Fruit fly (Drosophila melanogaster) whole organism, embryonic: Measurements from ENCODE around the gene Tom70.
A peak's percentile ranks its signal among the peaks of the same experiment; 100 is the strongest.

Experiments
- ATbp ChIP-seq: fragments of 200-800 bp; sonication (Bioruptor generic); optimal IDR thresholded peaks from 2 replicates; lab custom pipeline; 2017; ENCODE audit warnings: missing biosample characterization, mild to moderate bottlenecking, missing genetic modification characterization, missing genetic modification reagents
- B-H1 ChIP-seq: fragments of 200-800 bp; sonication (Bioruptor generic); IDR thresholded peaks from 3 replicates; pipeline ENCODE4 v1.3.6; 2022; ENCODE audit warnings: missing biosample characterization, missing genetic modification characterization
- B-H2 ChIP-seq: fragments of 200-800 bp; sonication (Bioruptor generic); optimal IDR thresholded peaks from 2 replicates; lab custom pipeline; 2018; ENCODE audit warnings: missing biosample characterization, mild to moderate bottlenecking, missing genetic modification characterization
- CG10565 ChIP-seq: fragments of 200-800 bp; sonication (Bioruptor generic); optimal IDR thresholded peaks from 3 replicates; lab custom pipeline; 2016; ENCODE audit warnings: missing biosample characterization, mild to moderate bottlenecking, missing genetic modification characterization
- CG10654 ChIP-seq: fragments of 200-800 bp; sonication (Bioruptor generic); optimal IDR thresholded peaks from 2 replicates; lab custom pipeline; 2016; ENCODE audit warnings: missing biosample characterization, missing genetic modification characterization
- CG13287 ChIP-seq: fragments of 200-800 bp; sonication (Bioruptor generic); IDR thresholded peaks from 2 replicates; pipeline ENCODE4 v1.3.6; 2022; ENCODE audit warnings: missing biosample characterization, missing genetic modification characterization; ENCODE audit not compliant: partially characterized antibody
- CG13424 ChIP-seq: fragments of 200-800 bp; sonication (Bioruptor generic); optimal IDR thresholded peaks from 2 replicates; lab custom pipeline; 2019; ENCODE audit warnings: missing biosample characterization, mild to moderate bottlenecking, missing genetic modification characterization, moderate library complexity
- CG17568 ChIP-seq: fragments of 200-800 bp; sonication (Bioruptor generic); optimal IDR thresholded peaks from 2 replicates; lab custom pipeline; 2018; ENCODE audit warnings: missing biosample characterization, mild to moderate bottlenecking, missing genetic modification characterization, moderate library complexity
- CG18262 ChIP-seq: fragments of 200-800 bp; optimal IDR thresholded peaks from 3 replicates; lab custom pipeline; 2019; ENCODE audit warnings: missing biosample characterization, mild to moderate bottlenecking, missing genetic modification characterization, moderate library complexity
- CG2202 ChIP-seq: fragments of 200-800 bp; sonication (Bioruptor generic); optimal IDR thresholded peaks from 2 replicates; lab custom pipeline; 2018; ENCODE audit warnings: missing biosample characterization, mild to moderate bottlenecking, missing genetic modification characterization
- CG30020 ChIP-seq: fragments of 200-800 bp; optimal IDR thresholded peaks from 2 replicates; lab custom pipeline; 2019; ENCODE audit warnings: missing biosample characterization, mild to moderate bottlenecking, missing genetic modification characterization, moderate library complexity
- CG30403 ChIP-seq: fragments of 200-800 bp; sonication (Bioruptor generic); optimal IDR thresholded peaks from 3 replicates; lab custom pipeline; 2016; ENCODE audit warnings: missing biosample characterization, missing genetic modification characterization
- CG4707 ChIP-seq: fragments of 200-800 bp; sonication (Bioruptor generic); optimal IDR thresholded peaks from 2 replicates; lab custom pipeline; 2018; ENCODE audit warnings: missing biosample characterization, mild to moderate bottlenecking, missing genetic modification characterization, moderate library complexity
- CG6272 ChIP-seq: fragments of 200-800 bp; sonication (Bioruptor generic); IDR thresholded peaks from 2 replicates; pipeline ENCODE4 v1.3.6; 2022; ENCODE audit warnings: missing biosample characterization, missing genetic modification characterization
- CG6765 ChIP-seq: fragments of 200-800 bp; sonication (Bioruptor generic); optimal IDR thresholded peaks from 3 replicates; lab custom pipeline; 2017; ENCODE audit warnings: missing biosample characterization, mild to moderate bottlenecking, missing genetic modification characterization
- CG8290 ChIP-seq, 3 experiments: fragments of 200-800 bp; sonication (Bioruptor generic); optimal IDR thresholded peaks; 2 replicates each; lab custom pipeline; 2016 to 2019; ENCODE audit warnings: missing biosample characterization in 3 of 3, missing genetic modification characterization in 3 of 3, mild to moderate bottlenecking in 2 of 3, moderate library complexity in 1 of 3
- CG8924 ChIP-seq: fragments of 200-800 bp; optimal IDR thresholded peaks from 3 replicates; lab custom pipeline; 2019; ENCODE audit warnings: missing biosample characterization, mild to moderate bottlenecking, missing genetic modification characterization, moderate library complexity
- CG8944 ChIP-seq: fragments of 200-800 bp; sonication (Bioruptor generic); optimal IDR thresholded peaks from 3 replicates; lab custom pipeline; 2016; ENCODE audit warnings: missing biosample characterization, missing genetic modification characterization
- CG9609 ChIP-seq: fragments of 200-800 bp; sonication (Bioruptor generic); optimal IDR thresholded peaks from 3 replicates; lab custom pipeline; 2016; ENCODE audit warnings: missing biosample characterization, missing genetic modification characterization
- CG9932 ChIP-seq: fragments of 200-800 bp; sonication (Bioruptor generic); IDR thresholded peaks from 2 replicates; pipeline ENCODE4 v1.3.6; 2022; ENCODE audit warnings: missing biosample characterization, missing genetic modification characterization
- CTCF ChIP-seq: fragments of 200-800 bp; sonication (Bioruptor generic); optimal IDR thresholded peaks from 2 replicates; lab custom pipeline; 2017; ENCODE audit warnings: missing biosample characterization, mild to moderate bottlenecking, missing genetic modification characterization, moderate library complexity
- D19B ChIP-seq: fragments of 200-800 bp; sonication (Bioruptor generic); optimal IDR thresholded peaks from 2 replicates; lab custom pipeline; 2017; ENCODE audit warnings: missing biosample characterization, mild to moderate bottlenecking, missing genetic modification characterization
- E2f2 ChIP-seq: fragments of 200-800 bp; sonication (Bioruptor generic); IDR thresholded peaks from 2 replicates; pipeline ENCODE4 v1.3.6; 2022; ENCODE audit warnings: missing biosample characterization, missing genetic modification characterization
- HLH3B ChIP-seq: fragments of 200-800 bp; sonication (Bioruptor generic); IDR thresholded peaks from 2 replicates; pipeline ENCODE4 v1.3.6; 2022; ENCODE audit warnings: missing biosample characterization, missing genetic modification characterization
- Hey ChIP-seq: fragments of 200-800 bp; sonication (Bioruptor generic); optimal IDR thresholded peaks from 3 replicates; lab custom pipeline; 2018; ENCODE audit warnings: missing biosample characterization, mild to moderate bottlenecking, missing genetic modification characterization
- Lhr ChIP-seq: fragments of 200-800 bp; sonication (Bioruptor generic); optimal IDR thresholded peaks from 3 replicates; lab custom pipeline; 2017; ENCODE audit warnings: mild to moderate bottlenecking, missing biosample characterization, missing genetic modification reagents, missing genetic modification characterization
- Mad ChIP-seq: fragments of 200-800 bp; sonication (Bioruptor generic); optimal IDR thresholded peaks from 2 replicates; lab custom pipeline; 2016; ENCODE audit warnings: missing biosample characterization, missing genetic modification characterization
- Nf-YC ChIP-seq: fragments of 200-800 bp; optimal IDR thresholded peaks from 3 replicates; lab custom pipeline; 2019; ENCODE audit warnings: missing biosample characterization, mild to moderate bottlenecking, missing genetic modification characterization, moderate library complexity
- Oli ChIP-seq: fragments of 200-800 bp; sonication (Bioruptor generic); optimal IDR thresholded peaks from 2 replicates; lab custom pipeline; 2018; ENCODE audit warnings: missing biosample characterization, mild to moderate bottlenecking, missing genetic modification characterization, moderate library complexity
- Sox102F ChIP-seq: fragments of 200-800 bp; sonication (Bioruptor generic); optimal IDR thresholded peaks from 2 replicates; lab custom pipeline; 2018; ENCODE audit warnings: missing biosample characterization, mild to moderate bottlenecking, missing genetic modification characterization, moderate library complexity
- Sry-δ ChIP-seq: fragments of 200-800 bp; sonication (Bioruptor generic); optimal IDR thresholded peaks from 2 replicates; lab custom pipeline; 2016; ENCODE audit warnings: missing biosample characterization, missing genetic modification characterization
- abd-A ChIP-seq: fragments of 200-800 bp; sonication (Bioruptor generic); optimal IDR thresholded peaks from 3 replicates; lab custom pipeline; 2019; ENCODE audit warnings: missing biosample characterization, mild to moderate bottlenecking, missing genetic modification characterization, moderate library complexity
- bowl ChIP-seq: fragments of 200-800 bp; sonication (Bioruptor generic); IDR thresholded peaks from 2 replicates; pipeline ENCODE4 v1.3.6; 2022; ENCODE audit warnings: missing biosample characterization, missing genetic modification characterization
- dan ChIP-seq: fragments of 200-800 bp; sonication (Bioruptor generic); IDR thresholded peaks from 2 replicates; pipeline ENCODE4 v1.3.6; 2022; ENCODE audit warnings: missing biosample characterization, missing genetic modification characterization
- danr ChIP-seq: fragments of 200-800 bp; sonication (Bioruptor generic); IDR thresholded peaks from 2 replicates; pipeline ENCODE4 v1.3.6; 2022; ENCODE audit warnings: missing biosample characterization, missing genetic modification characterization
- hth ChIP-seq: fragments of >200 bp; optimal IDR thresholded peaks from 2 replicates; lab custom pipeline; 2017; ENCODE audit warnings: inconsistent platforms
- kah ChIP-seq: fragments of 200-800 bp; sonication (Bioruptor generic); optimal IDR thresholded peaks from 2 replicates; lab custom pipeline; 2018; ENCODE audit warnings: missing biosample characterization, mild to moderate bottlenecking, missing genetic modification characterization
- klu ChIP-seq: fragments of 200-800 bp; sonication (Bioruptor generic); IDR thresholded peaks from 2 replicates; pipeline ENCODE4 v1.3.6; 2022; ENCODE audit warnings: missing biosample characterization, missing genetic modification characterization
- lbe ChIP-seq: fragments of 200-800 bp; sonication (Bioruptor generic); optimal IDR thresholded peaks from 2 replicates; lab custom pipeline; 2016; ENCODE audit warnings: missing biosample characterization, mild to moderate bottlenecking, missing genetic modification characterization
- org-1 ChIP-seq: fragments of 200-800 bp; sonication (Bioruptor generic); optimal IDR thresholded peaks from 2 replicates; lab custom pipeline; 2017; ENCODE audit warnings: missing biosample characterization, missing genetic modification characterization
- pb ChIP-seq: fragments of 200-800 bp; sonication (Bioruptor generic); optimal IDR thresholded peaks from 3 replicates; lab custom pipeline; 2016; ENCODE audit warnings: missing biosample characterization, missing genetic modification characterization
- prd ChIP-seq, 3 experiments: fragments of >200 bp in 2 of 3; fragments of 200-800 bp in 1 of 3; sonication (Bioruptor generic) in 1 of 3; optimal IDR thresholded peaks in 2 of 3; IDR thresholded peaks in 1 of 3; 2 replicates in 2 of 3; 3 replicates in 1 of 3; pipeline versions ENCODE4 v1.3.6 to Lab custom; 2017 to 2022; ENCODE audit warnings: missing biosample characterization in 1 of 3, missing genetic modification characterization in 1 of 3
- run ChIP-seq: fragments of 200-800 bp; sonication (Bioruptor generic); optimal IDR thresholded peaks from 3 replicates; lab custom pipeline; 2018; ENCODE audit warnings: missing biosample characterization, mild to moderate bottlenecking, missing genetic modification characterization
- sob ChIP-seq: fragments of 200-800 bp; sonication (Bioruptor generic); IDR thresholded peaks from 2 replicates; pipeline ENCODE4 v1.3.6; 2022; ENCODE audit warnings: missing biosample characterization, missing genetic modification characterization
- sqz ChIP-seq: fragments of 200-800 bp; sonication (Bioruptor generic); optimal IDR thresholded peaks from 3 replicates; lab custom pipeline; 2018; ENCODE audit warnings: missing biosample characterization, mild to moderate bottlenecking, missing genetic modification characterization
- sug ChIP-seq: fragments of 200-800 bp; optimal IDR thresholded peaks from 2 replicates; lab custom pipeline; 2019; ENCODE audit warnings: missing biosample characterization, mild to moderate bottlenecking, missing genetic modification characterization, moderate library complexity
- tap ChIP-seq: fragments of 200-800 bp; optimal IDR thresholded peaks from 3 replicates; lab custom pipeline; 2019; ENCODE audit warnings: missing biosample characterization, mild to moderate bottlenecking, missing genetic modification characterization, moderate library complexity
- tna ChIP-seq: fragments of 200-800 bp; sonication (Bioruptor generic); IDR thresholded peaks from 2 replicates; pipeline ENCODE4 v1.3.6; 2022; ENCODE audit warnings: missing biosample characterization, missing genetic modification characterization; ENCODE audit not compliant: partially characterized antibody
- toy ChIP-seq: fragments of 200-800 bp; sonication (Bioruptor generic); IDR thresholded peaks from 2 replicates; pipeline ENCODE4 v1.3.6; 2022; ENCODE audit warnings: missing biosample characterization, missing genetic modification characterization
- zen ChIP-seq: fragments of 200-800 bp; sonication (Bioruptor generic); optimal IDR thresholded peaks from 3 replicates; lab custom pipeline; 2018; ENCODE audit warnings: missing biosample characterization, mild to moderate bottlenecking, missing genetic modification characterization, moderate library complexity

Tom70 gene

dm6 chr2L:12010100-12010876 lies 28.0 kb downstream of the Tom70 start (continued):
- TF ChIP-seq Hey (tag; lab: Kevin White, UChicago) (peak; percentile 34), D19B (no peak), ATbp (peak; percentile 35), Sry-δ (GFP tag; lab: Kevin White, UChicago) (no peak), lbe (peak; percentile 47), CG30020 (tag; lab: Kevin White, UChicago) (no peak), abd-A (tag; lab: Kevin White, UChicago) (peak; percentile 87), B-H1 (no peak), CG10565 (GFP tag; lab: Kevin White, UChicago) (no peak), klu (GFP tag; lab: Robert Waterston, UW) (no peak), CG13424 (tag; lab: Kevin White, UChicago) (no peak), CG18262 (tag; lab: Kevin White, UChicago) (no peak), CG4707 (GFP tag; lab: Kevin White, UChicago) (peak; percentile 91), zen (no peak), pb (GFP tag; lab: Kevin White, UChicago) (peak; percentile 18), dan (GFP tag; lab: Robert Waterston, UW) (no peak), hth (lab: Kevin White, UChicago) (no peak), CG6272 (GFP tag; lab: Robert Waterston, UW) (no peak), sug (tag; lab: Kevin White, UChicago) (peak; percentile 91), Lhr (GFP tag; lab: Kevin White, UChicago) (peak; percentile 98), bowl (GFP tag; lab: Robert Waterston, UW) (no peak), danr (GFP tag; lab: Robert Waterston, UW) (no peak), CG6765 (GFP tag; lab: Kevin White, UChicago) (no peak), Oli (tag; lab: Kevin White, UChicago) (no peak), tap (tag; lab: Kevin White, UChicago) (peak; percentile 68), sqz (GFP tag; lab: Kevin White, UChicago) (peak; percentile 50), CG17568 (GFP tag; lab: Kevin White, UChicago) (peak; percentile 51), E2f2 (GFP tag; lab: Robert Waterston, UW) (no peak), CG30403 (GFP tag; lab: Kevin White, UChicago) (no peak), Sox102F (GFP tag; lab: Kevin White, UChicago) (no peak), CG8290 (GFP tag; optimal IDR thresholded peaks at IDR 0.05; lab: Kevin White, UChicago) (no peak), CG8290 (tag; optimal IDR thresholded peaks at IDR 0.05; lab: Kevin White, UChicago) (peak; percentile 20 to 77), CG2202 (tag; lab: Kevin White, UChicago) (no peak), kah (peak; percentile 85), Nf-YC (tag; lab: Kevin White, UChicago) (peak; percentile 100), prd (optimal IDR thresholded peaks at IDR 0.05; lab: Kevin White, UChicago) (no peak), prd (GFP tag; IDR thresholded peaks at IDR 0.05; lab: Robert Waterston, UW) (no peak), CG8944 (GFP tag; lab: Kevin White, UChicago) (no peak), HLH3B (GFP tag; lab: Robert Waterston, UW) (no peak), B-H2 (peak; percentile 60), toy (GFP tag; lab: Robert Waterston, UW) (no peak), sob (GFP tag; lab: Robert Waterston, UW) (no peak), tna (no peak), org-1 (GFP tag; lab: Kevin White, UChicago) (no peak), run (peak; percentile 62), CG9932 (GFP tag; lab: Robert Waterston, UW) (no peak), CG9609 (GFP tag; lab: Kevin White, UChicago) (no peak), CG13287 (no peak), CG8924 (peak; percentile 67), Mad (GFP tag; lab: Kevin White, UChicago) (no peak), CTCF (GFP tag; lab: Kevin White, UChicago) (peak; percentile 18), CG10654 (no peak)
